Worm (Caenorhabditis elegans): ENCODE measurements around the gene C03B1.4.

DNA sequence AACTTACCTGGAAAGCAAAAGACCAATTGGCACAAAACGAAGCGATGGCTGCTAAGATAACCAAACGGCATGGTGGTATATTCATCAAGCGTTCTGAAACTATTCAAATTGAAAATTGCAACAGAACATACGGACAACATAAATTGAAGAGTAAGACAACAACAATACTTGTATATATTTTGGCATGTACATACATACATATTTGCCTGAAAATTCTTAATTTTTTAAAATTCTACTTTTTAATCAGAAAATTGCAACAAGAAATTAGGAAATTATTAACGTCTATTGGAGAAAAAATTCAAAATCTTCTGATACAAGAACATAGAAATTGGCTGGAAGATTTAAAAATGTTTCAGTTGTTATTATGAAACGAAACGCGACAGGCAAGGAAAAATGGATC, 26.3 kb upstream of the C03B1.4 start, which contains the start of gene C03B1.13:
- TF ChIP-seq unc-62 (GFP tag; optimal IDR thresholded peaks at IDR 0.05) (no peak), hpl-2 (GFP tag; optimal IDR thresholded peaks at IDR 0.05) (no peak), lin-14 (GFP tag; optimal IDR thresholded peaks at IDR 0.05) (no peak), aha-1 (tag; optimal IDR thresholded peaks at IDR 0.05) (no peak), efl-1 (optimal IDR thresholded peaks at IDR 0.05) (no peak), efl-1 (GFP tag; optimal IDR thresholded peaks at IDR 0.05 in 1 of 2) (no peak), sox-4 (tag; optimal IDR thresholded peaks at IDR 0.05) (no peak), nhr-12 (tag; optimal IDR thresholded peaks at IDR 0.05) (no peak), elt-3 (tag; optimal IDR thresholded peaks at IDR 0.05) (no peak), nhr-19 (GFP tag; conservative IDR thresholded peaks at IDR 0.05) (no peak), ztf-11 (tag; optimal IDR thresholded peaks at IDR 0.05) (no peak)
